Fruit fly (Drosophila melanogaster) whole organism, embryonic: ENCODE measurements around the gene CG14439.

Experiments
- Ada2b ChIP-seq: fragments of 200-800 bp; sonication (Bioruptor generic); IDR thresholded peaks from 2 replicates; pipeline ENCODE4 v1.3.6; 2022; ENCODE audit warnings: missing biosample characterization, missing genetic modification characterization
- Awh ChIP-seq: fragments of 200-800 bp; sonication (Bioruptor generic); IDR thresholded peaks from 2 replicates; pipeline ENCODE4, ENCODE4 v1.3.6; 2022; ENCODE audit warnings: missing biosample characterization, missing genetic modification characterization
- Bgb ChIP-seq: fragments of 200-800 bp; sonication (Bioruptor generic); IDR thresholded peaks from 2 replicates; pipeline ENCODE4 v1.3.6; 2022; ENCODE audit warnings: missing biosample characterization, missing genetic modification characterization; ENCODE audit not compliant: partially characterized antibody
- CG10565 ChIP-seq: fragments of 200-800 bp; sonication (Bioruptor generic); optimal IDR thresholded peaks from 3 replicates; lab custom pipeline; 2016; ENCODE audit warnings: missing biosample characterization, mild to moderate bottlenecking, missing genetic modification characterization
- CG11093 ChIP-seq: fragments of 200-800 bp; sonication (Bioruptor generic); IDR thresholded peaks from 3 replicates; pipeline ENCODE4 v1.3.6; 2022; ENCODE audit warnings: missing biosample characterization, missing genetic modification characterization
- CG11696 ChIP-seq: fragments of 200-800 bp; sonication (Bioruptor generic); IDR thresholded peaks from 2 replicates; pipeline ENCODE4 v1.3.6; 2022; ENCODE audit warnings: missing biosample characterization, missing genetic modification characterization
- CG14860 ChIP-seq: fragments of 200-800 bp; sonication (Bioruptor generic); IDR thresholded peaks from 3 replicates; pipeline ENCODE4 v1.3.6; 2022; ENCODE audit warnings: missing biosample characterization, missing genetic modification characterization; ENCODE audit not compliant: partially characterized antibody
- CG15514 ChIP-seq: fragments of 200-800 bp; sonication (Bioruptor generic); optimal IDR thresholded peaks from 3 replicates; lab custom pipeline; 2017; ENCODE audit warnings: missing biosample characterization, missing genetic modification characterization, mild to moderate bottlenecking, moderate library complexity, missing genetic modification reagents
- CG17385 ChIP-seq: fragments of 200-800 bp; sonication (Bioruptor generic); optimal IDR thresholded peaks from 3 replicates; lab custom pipeline; 2018; ENCODE audit warnings: missing biosample characterization, mild to moderate bottlenecking, missing genetic modification characterization
- CG17802 ChIP-seq: fragments of 200-800 bp; sonication (Bioruptor generic); optimal IDR thresholded peaks from 2 replicates; lab custom pipeline; 2018; ENCODE audit warnings: missing biosample characterization, mild to moderate bottlenecking, missing genetic modification characterization, moderate library complexity
- CG18262 ChIP-seq: fragments of 200-800 bp; optimal IDR thresholded peaks from 3 replicates; lab custom pipeline; 2019; ENCODE audit warnings: missing biosample characterization, mild to moderate bottlenecking, missing genetic modification characterization, moderate library complexity
- CG2199 ChIP-seq: fragments of 200-800 bp; sonication (Bioruptor generic); IDR thresholded peaks from 3 replicates; pipeline ENCODE4 v1.3.6; 2022; ENCODE audit warnings: missing biosample characterization, missing genetic modification characterization
- CG2712 ChIP-seq: fragments of 200-800 bp; optimal IDR thresholded peaks from 3 replicates; lab custom pipeline; 2019; ENCODE audit warnings: missing biosample characterization, mild to moderate bottlenecking, missing genetic modification characterization, moderate library complexity
- CG30431 ChIP-seq: fragments of 200-800 bp; sonication (Bioruptor generic); optimal IDR thresholded peaks from 2 replicates; lab custom pipeline; 2017; ENCODE audit warnings: missing biosample characterization, missing genetic modification characterization
- CG43689 ChIP-seq: fragments of 200-800 bp; sonication (Bioruptor generic); IDR thresholded peaks from 2 replicates; pipeline ENCODE4 v1.3.6; 2022; ENCODE audit warnings: missing biosample characterization, missing genetic modification characterization
- CG5953 ChIP-seq: fragments of 200-800 bp; sonication (Bioruptor generic); IDR thresholded peaks from 2 replicates; pipeline ENCODE4 v1.3.6; 2022; ENCODE audit warnings: missing biosample characterization, missing genetic modification characterization
- CG7963 ChIP-seq: fragments of 200-800 bp; sonication (Bioruptor generic); IDR thresholded peaks from 3 replicates; pipeline ENCODE4 v1.3.6; 2022; ENCODE audit warnings: missing biosample characterization, missing genetic modification characterization; ENCODE audit not compliant: partially characterized antibody
- CG8924 ChIP-seq: fragments of 200-800 bp; optimal IDR thresholded peaks from 3 replicates; lab custom pipeline; 2019; ENCODE audit warnings: missing biosample characterization, mild to moderate bottlenecking, missing genetic modification characterization, moderate library complexity
- CG9609 ChIP-seq: fragments of 200-800 bp; sonication (Bioruptor generic); optimal IDR thresholded peaks from 3 replicates; lab custom pipeline; 2016; ENCODE audit warnings: missing biosample characterization, missing genetic modification characterization
- CG9932 ChIP-seq: fragments of 200-800 bp; sonication (Bioruptor generic); IDR thresholded peaks from 2 replicates; pipeline ENCODE4 v1.3.6; 2022; ENCODE audit warnings: missing biosample characterization, missing genetic modification characterization
- CTCF ChIP-seq: fragments of 200-800 bp; sonication (Bioruptor generic); optimal IDR thresholded peaks from 2 replicates; lab custom pipeline; 2017; ENCODE audit warnings: missing biosample characterization, mild to moderate bottlenecking, missing genetic modification characterization, moderate library complexity
- D19B ChIP-seq: fragments of 200-800 bp; sonication (Bioruptor generic); optimal IDR thresholded peaks from 2 replicates; lab custom pipeline; 2017; ENCODE audit warnings: missing biosample characterization, mild to moderate bottlenecking, missing genetic modification characterization
- Dip2 ChIP-seq: fragments of 200-800 bp; sonication (Bioruptor generic); IDR thresholded peaks from 2 replicates; pipeline ENCODE4 v1.3.6; 2022; ENCODE audit warnings: missing biosample characterization, missing genetic modification characterization
- Dll ChIP-seq: fragments of 200-800 bp; sonication (Bioruptor generic); IDR thresholded peaks from 4 replicates; pipeline ENCODE4 v1.3.6; 2022; ENCODE audit warnings: missing biosample characterization, missing genetic modification characterization; ENCODE audit not compliant: partially characterized antibody
- Drgx ChIP-seq: fragments of 200-800 bp; sonication (Bioruptor generic); IDR thresholded peaks from 2 replicates; pipeline ENCODE4 v1.3.6; 2022; ENCODE audit warnings: missing biosample characterization, missing genetic modification characterization
- Fer2 ChIP-seq: fragments of 200-800 bp; sonication (Bioruptor generic); optimal IDR thresholded peaks from 2 replicates; lab custom pipeline; 2018; ENCODE audit warnings: missing biosample characterization, mild to moderate bottlenecking, missing genetic modification characterization, moderate library complexity
- HLH54F ChIP-seq: fragments of 200-800 bp; sonication (Bioruptor generic); optimal IDR thresholded peaks from 3 replicates; lab custom pipeline; 2016; ENCODE audit warnings: missing biosample characterization, missing genetic modification characterization
- Max ChIP-seq: fragments of 200-800 bp; sonication (Bioruptor generic); optimal IDR thresholded peaks from 2 replicates; lab custom pipeline; 2016; ENCODE audit warnings: missing biosample characterization, mild to moderate bottlenecking, missing genetic modification characterization
- Mrtf ChIP-seq: fragments of 200-800 bp; sonication (Bioruptor generic); IDR thresholded peaks from 3 replicates; pipeline ENCODE4 v1.3.6; 2022; ENCODE audit warnings: missing biosample characterization, missing genetic modification characterization
- NK7.1 ChIP-seq: fragments of 200-800 bp; sonication (Bioruptor generic); optimal IDR thresholded peaks from 3 replicates; lab custom pipeline; 2016; ENCODE audit warnings: missing biosample characterization, missing genetic modification characterization
- Sox100B ChIP-seq: fragments of 200-800 bp; sonication (Bioruptor generic); optimal IDR thresholded peaks from 3 replicates; lab custom pipeline; 2018; ENCODE audit warnings: missing biosample characterization, mild to moderate bottlenecking, missing genetic modification characterization
- Xbp1 ChIP-seq: fragments of 200-800 bp; sonication (Bioruptor generic); optimal IDR thresholded peaks from 3 replicates; lab custom pipeline; 2016; ENCODE audit warnings: missing biosample characterization, mild to moderate bottlenecking, missing genetic modification characterization
- aop ChIP-seq: fragments of 200-800 bp; sonication (Bioruptor generic); IDR thresholded peaks from 2 replicates; pipeline ENCODE4 v1.3.6; 2022; ENCODE audit warnings: missing biosample characterization, missing genetic modification characterization
- ci ChIP-seq: fragments of 200-800 bp; sonication (Bioruptor generic); IDR thresholded peaks from 3 replicates; pipeline ENCODE4 v1.3.6; 2022; ENCODE audit warnings: missing biosample characterization, missing genetic modification characterization
- croc ChIP-seq: fragments of 200-800 bp; sonication (Bioruptor generic); conservative IDR thresholded peaks from 3 replicates; pipeline ENCODE4 v1.3.6; 2022; ENCODE audit warnings: missing biosample characterization, missing genetic modification characterization
- ems ChIP-seq: fragments of 200-800 bp; sonication (Bioruptor generic); optimal IDR thresholded peaks from 3 replicates; lab custom pipeline; 2016; ENCODE audit warnings: missing biosample characterization, missing genetic modification characterization
- eve ChIP-seq, 2 experiments: fragments of >200 bp; optimal IDR thresholded peaks; 2 replicates each; lab custom pipeline; 2017; ENCODE audit warnings: missing biosample characterization in 2 of 2, missing genetic modification characterization in 2 of 2
- ewg ChIP-seq: fragments of 200-800 bp; sonication (Bioruptor generic); optimal IDR thresholded peaks from 3 replicates; lab custom pipeline; 2017; ENCODE audit warnings: mild to moderate bottlenecking, missing biosample characterization, missing genetic modification reagents, missing genetic modification characterization
- insv ChIP-seq, 2 experiments: fragments of 200-800 bp; sonication (Bioruptor generic); optimal IDR thresholded peaks; 3 replicates each; lab custom pipeline; 2016 to 2018; ENCODE audit warnings: missing biosample characterization in 2 of 2, missing genetic modification characterization in 2 of 2
- nau ChIP-seq: fragments of 200-800 bp; sonication (Bioruptor generic); optimal IDR thresholded peaks from 3 replicates; lab custom pipeline; 2017; ENCODE audit warnings: missing biosample characterization, mild to moderate bottlenecking, missing genetic modification characterization, missing genetic modification reagents
- rib ChIP-seq: fragments of 200-800 bp; sonication (Bioruptor generic); IDR thresholded peaks from 2 replicates; pipeline ENCODE4 v1.3.6; 2022; ENCODE audit warnings: missing biosample characterization, missing genetic modification characterization
- run ChIP-seq: fragments of 200-800 bp; sonication (Bioruptor generic); optimal IDR thresholded peaks from 3 replicates; lab custom pipeline; 2018; ENCODE audit warnings: missing biosample characterization, mild to moderate bottlenecking, missing genetic modification characterization
- slp2 ChIP-seq: fragments of 200-800 bp; sonication (Bioruptor generic); optimal IDR thresholded peaks from 2 replicates; lab custom pipeline; 2016; ENCODE audit warnings: missing biosample characterization, missing genetic modification characterization
- stc ChIP-seq: fragments of 200-800 bp; sonication (Bioruptor generic); IDR thresholded peaks from 2 replicates; pipeline ENCODE4 v1.3.6; 2022; ENCODE audit warnings: missing biosample characterization, missing genetic modification characterization
- tgo ChIP-seq: fragments of 200-800 bp; sonication (Bioruptor generic); IDR thresholded peaks from 3 replicates; pipeline ENCODE4 v1.3.6; 2022; ENCODE audit warnings: missing biosample characterization, missing genetic modification characterization
- trem ChIP-seq: fragments of 200-800 bp; optimal IDR thresholded peaks from 3 replicates; lab custom pipeline; 2019; ENCODE audit warnings: missing biosample characterization, mild to moderate bottlenecking, missing genetic modification characterization, moderate library complexity
- unc-4 ChIP-seq: fragments of 200-800 bp; sonication (Bioruptor generic); IDR thresholded peaks from 2 replicates; pipeline ENCODE4 v1.3.6; 2022; ENCODE audit warnings: missing biosample characterization, missing genetic modification characterization; ENCODE audit not compliant: partially characterized antibody
- wek ChIP-seq: fragments of 200-800 bp; sonication (Bioruptor generic); optimal IDR thresholded peaks from 3 replicates; lab custom pipeline; 2018; ENCODE audit warnings: missing biosample characterization, mild to moderate bottlenecking, missing genetic modification characterization, moderate library complexity
- zf30C ChIP-seq: fragments of 200-800 bp; sonication (Bioruptor generic); optimal IDR thresholded peaks from 3 replicates; lab custom pipeline; 2018; ENCODE audit warnings: missing biosample characterization, mild to moderate bottlenecking, missing genetic modification characterization
- zfh2 ChIP-seq: fragments of 200-800 bp; sonication (Bioruptor generic); optimal IDR thresholded peaks from 2 replicates; lab custom pipeline; 2016; ENCODE audit warnings: missing biosample characterization, missing genetic modification characterization

The CG14439 gene

DNA sequence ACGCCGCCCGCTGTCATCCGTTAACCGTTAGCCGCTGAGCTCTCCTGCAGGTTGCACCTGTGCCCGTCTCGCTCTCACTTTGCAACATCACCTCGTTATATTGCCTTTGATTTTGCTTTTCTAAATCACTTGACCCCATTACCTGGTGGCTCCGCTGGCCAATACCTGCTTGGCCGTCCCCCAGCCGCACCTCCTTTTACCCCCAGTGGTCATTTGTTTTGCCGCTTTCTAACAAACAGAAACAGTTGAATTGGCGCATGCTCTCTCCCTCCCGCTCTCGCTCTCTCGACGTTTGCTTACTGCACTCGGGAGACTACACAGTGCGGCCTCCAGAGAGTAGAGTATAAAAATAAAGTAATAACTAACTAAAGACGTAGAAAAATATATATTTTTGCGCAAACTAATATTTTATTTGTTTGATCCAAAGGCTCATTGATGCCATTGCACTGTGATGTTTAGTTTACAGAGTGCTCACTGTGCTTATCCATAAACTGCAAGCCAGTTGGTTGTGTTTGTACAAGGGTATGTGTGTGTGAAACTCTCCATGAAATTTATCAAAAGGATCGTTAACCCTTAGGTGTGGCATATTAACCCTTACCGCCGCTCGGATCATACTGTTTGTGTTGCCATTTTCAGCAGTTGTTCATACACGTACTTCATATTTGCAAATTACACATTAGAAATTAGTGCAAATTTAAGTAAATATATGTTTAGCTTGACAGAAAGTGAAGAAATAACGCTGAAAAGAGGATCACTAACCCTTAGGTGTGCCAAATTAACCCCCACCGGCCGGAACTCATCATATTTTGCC lies 57.3 kb downstream of the CG14439 start (continued):
- TF ChIP-seq Max (GFP tag; lab: Kevin White, UChicago) (peak; percentile 71), CG9609 (GFP tag; lab: Kevin White, UChicago) (peak; percentile 51), Dip2 (no peak), CG9932 (peak; percentile 89), slp2 (GFP tag; lab: Kevin White, UChicago) (peak; percentile 53), CTCF (no peak), CG17385 (peak; percentile 52), CG30431 (GFP tag; lab: Kevin White, UChicago) (peak; percentile 59), CG5953 (GFP tag; lab: Robert Waterston, UW) (peak; percentile 85), unc-4 (GFP tag; lab: Robert Waterston, UW) (no peak), HLH54F (GFP tag; lab: Kevin White, UChicago) (peak; percentile 70), CG2199 (peak; percentile 60; the same call in 1 of the 3 replicates), Awh (GFP tag; lab: Robert Waterston, UW) (peak; percentile 92), nau (GFP tag; lab: Kevin White, UChicago) (no peak), CG43689 (peak; percentile 62), Sox100B (GFP tag; lab: Kevin White, UChicago) (no peak), stc (GFP tag; lab: Robert Waterston, UW) (peak; percentile 91), insv (GFP tag; optimal IDR thresholded peaks at IDR 0.05; lab: Kevin White, UChicago) (no peak), Dll (no peak), eve (GFP tag; optimal IDR thresholded peaks at IDR 0.05; lab: Kevin White, UChicago) (no peak), trem (tag; lab: Kevin White, UChicago) (peak; percentile 59), wek (GFP tag; lab: Kevin White, UChicago) (peak; percentile 47), CG2712 (tag; lab: Kevin White, UChicago) (peak; percentile 84), CG18262 (tag; lab: Kevin White, UChicago) (peak; percentile 74), ems (GFP tag; lab: Kevin White, UChicago) (peak; percentile 68), CG11093 (peak; percentile 80; the same call in 2 of the 3 replicates), CG15514 (peak; percentile 61), ewg (GFP tag; lab: Kevin White, UChicago) (peak; percentile 80), CG10565 (GFP tag; lab: Kevin White, UChicago) (no peak), CG7963 (GFP tag; lab: Robert Waterston, UW) (no peak), zf30C (GFP tag; lab: Kevin White, UChicago) (no peak), CG8924 (peak; percentile 81), CG17802 (tag; lab: Kevin White, UChicago) (peak; percentile 34), Xbp1 (GFP tag; lab: Kevin White, UChicago) (peak; percentile 84), tgo (GFP tag; lab: Robert Waterston, UW) (peak; percentile 88), Ada2b (GFP tag; lab: Robert Waterston, UW) (peak; percentile 89), Bgb (GFP tag; lab: Robert Waterston, UW) (no peak), Fer2 (tag; lab: Kevin White, UChicago) (peak; percentile 46), Drgx (peak; percentile 97), NK7.1 (peak; percentile 40), croc (GFP tag; lab: Robert Waterston, UW) (peak; percentile 63; the same call in 2 of the 3 replicates), Mrtf (GFP tag; lab: Robert Waterston, UW) (peak; percentile 81), CG14860 (GFP tag; lab: Robert Waterston, UW) (no peak), aop (GFP tag; lab: Robert Waterston, UW) (peak; percentile 61; the same call in 1 of the 2 replicates), zfh2 (GFP tag; lab: Kevin White, UChicago) (peak; percentile 43), rib (GFP tag; lab: Robert Waterston, UW) (peak; percentile 78), CG11696 (GFP tag; lab: Robert Waterston, UW) (peak; percentile 72), run (tag; lab: Kevin White, UChicago) (peak; percentile 33), ci (GFP tag; lab: Robert Waterston, UW) (peak; percentile 97), D19B (peak; percentile 49)
